Fruit fly (Drosophila melanogaster): ENCODE data around the gene CG31097.

The CG31097 gene

DNA sequence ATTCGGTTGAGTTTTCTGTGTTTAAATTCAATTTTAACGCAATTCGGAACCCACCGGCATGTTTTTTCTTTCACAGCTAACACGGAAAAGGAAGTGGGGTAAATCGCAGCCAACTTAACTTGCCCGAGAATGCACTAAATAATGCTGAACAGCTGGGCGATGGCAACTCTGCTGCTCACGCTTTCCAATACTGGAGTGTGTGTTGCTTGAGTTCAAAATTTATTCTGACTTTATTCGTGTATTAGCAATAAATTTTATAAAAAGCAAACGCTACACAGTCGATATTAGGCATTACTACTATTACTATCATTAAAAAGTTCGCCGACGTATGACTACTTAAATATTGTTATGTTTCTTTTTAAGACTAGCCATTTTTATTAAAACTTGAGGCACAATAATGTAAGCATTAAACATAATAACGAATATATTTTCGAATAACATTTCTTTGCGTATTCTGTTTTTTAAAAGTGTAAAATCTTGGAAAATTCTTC is 50.2 kb downstream of the CG31097 start, which contains the start of the genes RpS27 and Nup37 (continued):
- peak; percentile 96 for TF ChIP-seq CG33557 (GFP tag; optimal IDR thresholded peaks at IDR 0.05)
- no peak for TF ChIP-seq ato (GFP tag; IDR thresholded peaks at IDR 0.05; ENCODE audit: partially characterized antibody)
- TF ChIP-seq CG31441 (GFP tag; IDR thresholded peaks at IDR 0.05): peak; percentile 98
- peak; percentile 100 for TF ChIP-seq Opbp (GFP tag; IDR thresholded peaks at IDR 0.05; ENCODE audit: partially characterized antibody)
- peak; percentile 87; the same call in 1 of the 2 replicates for TF ChIP-seq CkIIα-i1 (GFP tag; IDR thresholded peaks at IDR 0.05)
- TF ChIP-seq mld (GFP tag; IDR thresholded peaks at IDR 0.05; ENCODE audit: partially characterized antibody): no peak
- TF ChIP-seq CG9817 (tag; optimal IDR thresholded peaks at IDR 0.05): peak; percentile 99
- peak; percentile 96 for TF ChIP-seq CG13894 (tag; optimal IDR thresholded peaks at IDR 0.05)
- peak; percentile 99 for TF ChIP-seq pb (GFP tag; optimal IDR thresholded peaks at IDR 0.05)
- peak; percentile 97 for TF ChIP-seq CG4707 (GFP tag; optimal IDR thresholded peaks at IDR 0.05)
- peak; percentile 98 for TF ChIP-seq CG4854 (GFP tag; optimal IDR thresholded peaks at IDR 0.05)
- TF ChIP-seq ttk (GFP tag; IDR thresholded peaks at IDR 0.05): peak; percentile 97
- peak; percentile 91 for TF ChIP-seq zen (tag; optimal IDR thresholded peaks at IDR 0.05)
- TF ChIP-seq shn (GFP tag; optimal IDR thresholded peaks at IDR 0.05): peak; percentile 99
- TF ChIP-seq B-H1 (GFP tag; IDR thresholded peaks at IDR 0.05): peak; percentile 90
- peak; percentile 98 for TF ChIP-seq ems (GFP tag; optimal IDR thresholded peaks at IDR 0.05)
- TF ChIP-seq CG6791 (GFP tag; IDR thresholded peaks at IDR 0.05; ENCODE audit: partially characterized antibody): peak; percentile 32; the same call in 1 of the 3 replicates
- TF ChIP-seq CG16815 (GFP tag; optimal IDR thresholded peaks at IDR 0.05): peak; percentile 95
- peak; percentile 96 for TF ChIP-seq CG15514 (GFP tag; optimal IDR thresholded peaks at IDR 0.05)
- TF ChIP-seq CG7357 (GFP tag; IDR thresholded peaks at IDR 0.05): peak; percentile 73
- TF ChIP-seq CG4820 (GFP tag; optimal IDR thresholded peaks at IDR 0.05): peak; percentile 97
- TF ChIP-seq CG5180 (GFP tag; optimal IDR thresholded peaks at IDR 0.05): peak; percentile 91
- peak; percentile 98 for TF ChIP-seq CG17568 (GFP tag; optimal IDR thresholded peaks at IDR 0.05)
- TF ChIP-seq CG17912 (GFP tag; optimal IDR thresholded peaks at IDR 0.05): peak; percentile 100
- peak; percentile 100 for TF ChIP-seq NC2β (GFP tag; optimal IDR thresholded peaks at IDR 0.05)
- TF ChIP-seq slou (GFP tag; optimal IDR thresholded peaks at IDR 0.05): peak; percentile 97
- TF ChIP-seq zfh1 (GFP tag; IDR thresholded peaks at IDR 0.05): peak; percentile 98
- peak; percentile 85 for TF ChIP-seq CG11093 (GFP tag; IDR thresholded peaks at IDR 0.05)
- TF ChIP-seq Atf6 (GFP tag; IDR thresholded peaks at IDR 0.05): peak; percentile 93
- peak; percentile 98 for TF ChIP-seq tin (GFP tag; optimal IDR thresholded peaks at IDR 0.05)
- TF ChIP-seq amos (GFP tag; IDR thresholded peaks at IDR 0.05; ENCODE audit: partially characterized antibody): peak; percentile 41; the same call in 1 of the 2 replicates
- 0 out of 2 replicates have a peak, but pooled peaks have one; percentile 14 for TF ChIP-seq Dip2 (GFP tag; IDR thresholded peaks at IDR 0.05)
- TF ChIP-seq vnd (GFP tag; IDR thresholded peaks at IDR 0.05; ENCODE audit: partially characterized antibody): no peak
- no peak for TF ChIP-seq chinmo (GFP tag; IDR thresholded peaks at IDR 0.05; ENCODE audit: partially characterized antibody)
- TF ChIP-seq CG4404 (GFP tag; IDR thresholded peaks at IDR 0.05): peak; percentile 89
- TF ChIP-seq CG3407 (GFP tag; optimal IDR thresholded peaks at IDR 0.05): peak; percentile 98
- no peak for TF ChIP-seq br (optimal IDR thresholded peaks at IDR 0.05)
- peak; percentile 84 for TF ChIP-seq esg (GFP tag; conservative IDR thresholded peaks at IDR 0.05)
- peak; percentile 98 for TF ChIP-seq Dip3 (GFP tag; optimal IDR thresholded peaks at IDR 0.05)
- peak; percentile 94 to 97 for TF ChIP-seq Pdp1 (GFP tag; optimal IDR thresholded peaks at IDR 0.05)
- TF ChIP-seq ase (GFP tag; IDR thresholded peaks at IDR 0.05): peak; percentile 98
- peak; percentile 99 for TF ChIP-seq CG12071 (GFP tag; optimal IDR thresholded peaks at IDR 0.05)
- TF ChIP-seq kay (GFP tag; optimal IDR thresholded peaks at IDR 0.05): peak; percentile 93
- peak; percentile 91 for TF ChIP-seq CG9215 (GFP tag; IDR thresholded peaks at IDR 0.05)
- peak; percentile 67 for TF ChIP-seq BEAF-32 (GFP tag; optimal IDR thresholded peaks at IDR 0.05)
- TF ChIP-seq Six4 (GFP tag; optimal IDR thresholded peaks at IDR 0.05): peak; percentile 96
- TF ChIP-seq Lpt (GFP tag; optimal IDR thresholded peaks at IDR 0.05): no peak
- peak; percentile 95 for TF ChIP-seq CG3726 (GFP tag; IDR thresholded peaks at IDR 0.05)
- TF ChIP-seq dm (GFP tag; optimal IDR thresholded peaks at IDR 0.05): peak; percentile 99
- TF ChIP-seq CG6272 (GFP tag; IDR thresholded peaks at IDR 0.05): peak; percentile 91
